Fruit fly (Drosophila melanogaster) whole organism, adult: ENCODE measurements around the gene enc.

Experiments
- CG14711 ChIP-seq: fragments of 200-800 bp; sonication (Bioruptor generic); optimal IDR thresholded peaks from 2 replicates; lab custom pipeline; 2018; ENCODE audit warnings: missing biosample characterization, mild to moderate bottlenecking, missing genetic modification characterization, moderate library complexity
- CG33017 ChIP-seq: fragments of 200-800 bp; sonication (Bioruptor generic); optimal IDR thresholded peaks from 2 replicates; lab custom pipeline; 2018; ENCODE audit warnings: missing biosample characterization, mild to moderate bottlenecking, missing genetic modification characterization, moderate library complexity
- tj ChIP-seq: fragments of 200-800 bp; sonication (Bioruptor generic); optimal IDR thresholded peaks from 3 replicates; lab custom pipeline; 2017; ENCODE audit warnings: missing biosample characterization, mild to moderate bottlenecking, missing genetic modification characterization, moderate library complexity

DNA sequence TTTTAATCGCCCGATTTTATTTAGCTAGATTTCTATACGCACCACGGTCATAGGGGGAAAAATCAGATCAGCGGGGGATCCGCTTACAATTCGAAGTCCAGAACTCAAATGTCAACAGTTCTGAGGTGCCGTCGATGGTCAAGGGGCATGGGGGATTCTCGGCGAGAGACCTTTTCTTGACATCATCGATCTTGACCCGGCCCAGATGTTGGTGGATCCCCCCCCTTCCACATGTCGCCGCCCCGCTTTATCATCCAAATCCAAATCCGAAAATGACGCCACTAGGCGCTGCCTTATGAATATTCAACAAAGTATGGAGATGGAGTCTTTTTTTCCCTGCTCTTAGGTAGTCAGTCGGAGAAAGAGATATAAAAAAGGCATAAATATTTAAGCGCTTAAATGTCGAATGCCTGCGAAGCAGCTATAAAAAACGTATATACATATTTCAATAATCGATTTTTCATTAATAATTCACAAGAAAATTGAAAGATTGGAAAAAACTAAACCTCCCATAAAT is 29.4 kb downstream of the enc start:
- no peak for TF ChIP-seq CG14711 (tag; lab: Kevin White, UChicago)
- TF ChIP-seq CG33017 (tag; lab: Kevin White, UChicago): no peak
- no peak for TF ChIP-seq tj (GFP tag; lab: Kevin White, UChicago)
